Fruit fly (Drosophila melanogaster) whole organism, embryonic: ENCODE data around the gene CG14102.
A peak's percentile ranks its signal among the peaks of the same experiment; 100 is the strongest.

ENCODE experiments used
- ATbp ChIP-seq: fragments of 200-800 bp; sonication (Bioruptor generic); optimal IDR thresholded peaks from 2 replicates; lab custom pipeline; 2017; ENCODE audit warnings: missing biosample characterization, mild to moderate bottlenecking, missing genetic modification characterization, missing genetic modification reagents
- Aef1 ChIP-seq: fragments of 200-800 bp; sonication (Bioruptor generic); IDR thresholded peaks from 3 replicates; pipeline ENCODE4 v1.3.6; 2022; ENCODE audit warnings: missing biosample characterization, missing genetic modification characterization
- Blimp-1 ChIP-seq: fragments of 200-800 bp; sonication (Bioruptor generic); optimal IDR thresholded peaks from 3 replicates; lab custom pipeline; 2018; ENCODE audit warnings: missing biosample characterization, missing genetic modification characterization, mild to moderate bottlenecking, moderate library complexity, missing genetic modification reagents
- CG10543 ChIP-seq: fragments of 200-800 bp; sonication (Bioruptor generic); optimal IDR thresholded peaks from 3 replicates; lab custom pipeline; 2017; ENCODE audit warnings: missing biosample characterization, mild to moderate bottlenecking, missing genetic modification characterization, moderate library complexity
- CG12071 ChIP-seq: fragments of 200-800 bp; sonication (Bioruptor generic); optimal IDR thresholded peaks from 3 replicates; lab custom pipeline; 2018; ENCODE audit warnings: missing biosample characterization, mild to moderate bottlenecking, missing genetic modification characterization
- CG12155 ChIP-seq: fragments of 200-800 bp; sonication (Bioruptor generic); optimal IDR thresholded peaks from 3 replicates; lab custom pipeline; 2016; ENCODE audit warnings: missing biosample characterization, missing genetic modification characterization
- CG12769 ChIP-seq: fragments of 200-800 bp; sonication (Bioruptor generic); optimal IDR thresholded peaks from 2 replicates; lab custom pipeline; 2019; ENCODE audit warnings: missing biosample characterization, mild to moderate bottlenecking, missing genetic modification characterization, moderate library complexity
- CG18011 ChIP-seq: fragments of 200-800 bp; sonication (Bioruptor generic); optimal IDR thresholded peaks from 2 replicates; lab custom pipeline; 2017; ENCODE audit warnings: missing biosample characterization, missing genetic modification characterization, mild to moderate bottlenecking, moderate library complexity, missing genotype
- CG2116 ChIP-seq: fragments of 200-800 bp; sonication (Bioruptor generic); optimal IDR thresholded peaks from 3 replicates; lab custom pipeline; 2018; ENCODE audit warnings: missing biosample characterization, mild to moderate bottlenecking, missing genetic modification characterization
- CG3163 ChIP-seq: fragments of 200-800 bp; sonication (Bioruptor generic); optimal IDR thresholded peaks from 3 replicates; lab custom pipeline; 2016; ENCODE audit warnings: missing biosample characterization, missing genetic modification characterization
- CG3995 ChIP-seq: fragments of 200-800 bp; sonication (Bioruptor generic); optimal IDR thresholded peaks from 3 replicates; lab custom pipeline; 2016; ENCODE audit warnings: missing biosample characterization, missing genetic modification characterization
- CG4360 ChIP-seq: fragments of 200-800 bp; sonication (Bioruptor generic); IDR thresholded peaks from 2 replicates; pipeline ENCODE4 v1.3.6; 2022; ENCODE audit warnings: missing biosample characterization, missing genetic modification characterization
- CG4404 ChIP-seq: fragments of 200-800 bp; sonication (Bioruptor generic); IDR thresholded peaks from 2 replicates; pipeline ENCODE4 v1.3.6; 2022; ENCODE audit warnings: missing biosample characterization, missing genetic modification characterization
- CG7372 ChIP-seq: fragments of 200-800 bp; sonication (Bioruptor generic); IDR thresholded peaks from 2 replicates; pipeline ENCODE4 v1.3.6; 2022; ENCODE audit warnings: missing biosample characterization, missing genetic modification characterization
- CG7745 ChIP-seq: fragments of 200-800 bp; sonication (Bioruptor generic); optimal IDR thresholded peaks from 2 replicates; lab custom pipeline; 2018; ENCODE audit warnings: missing biosample characterization, mild to moderate bottlenecking, missing genetic modification characterization, moderate library complexity
- CG8359 ChIP-seq: fragments of 200-800 bp; sonication (Bioruptor generic); optimal IDR thresholded peaks from 2 replicates; lab custom pipeline; 2017; ENCODE audit warnings: missing biosample characterization, mild to moderate bottlenecking, missing genetic modification characterization, borderline replicate concordance
- CG8388 ChIP-seq: fragments of 200-800 bp; sonication (Bioruptor generic); optimal IDR thresholded peaks from 2 replicates; lab custom pipeline; 2019; ENCODE audit warnings: missing biosample characterization, mild to moderate bottlenecking, missing genetic modification characterization, moderate library complexity
- CHES-1-like ChIP-seq: fragments of 200-800 bp; sonication (Bioruptor generic); optimal IDR thresholded peaks from 2 replicates; lab custom pipeline; 2016; ENCODE audit warnings: missing biosample characterization, missing genetic modification characterization
- E2f2 ChIP-seq: fragments of 200-800 bp; sonication (Bioruptor generic); IDR thresholded peaks from 2 replicates; pipeline ENCODE4 v1.3.6; 2022; ENCODE audit warnings: missing biosample characterization, missing genetic modification characterization
- Fer1 ChIP-seq: fragments of 200-800 bp; sonication (Bioruptor generic); optimal IDR thresholded peaks from 2 replicates; lab custom pipeline; 2017; ENCODE audit warnings: missing biosample characterization, mild to moderate bottlenecking, missing genetic modification characterization
- GATAe ChIP-seq: fragments of 200-800 bp; sonication (Bioruptor generic); conservative IDR thresholded peaks from 2 replicates; pipeline ENCODE4 v1.3.6; 2022; ENCODE audit warnings: missing biosample characterization, missing genetic modification characterization
- Hsf ChIP-seq: fragments of 200-800 bp; sonication (Bioruptor generic); optimal IDR thresholded peaks from 3 replicates; lab custom pipeline; 2016; ENCODE audit warnings: missing biosample characterization, missing genetic modification characterization
- Mad ChIP-seq: fragments of 200-800 bp; sonication (Bioruptor generic); optimal IDR thresholded peaks from 2 replicates; lab custom pipeline; 2016; ENCODE audit warnings: missing biosample characterization, missing genetic modification characterization
- Meics ChIP-seq: fragments of 200-800 bp; sonication (Bioruptor generic); optimal IDR thresholded peaks from 2 replicates; lab custom pipeline; 2017; ENCODE audit warnings: missing biosample characterization, mild to moderate bottlenecking, missing genetic modification characterization
- Mes4 ChIP-seq: fragments of 200-800 bp; sonication (Bioruptor generic); optimal IDR thresholded peaks from 2 replicates; lab custom pipeline; 2016; ENCODE audit warnings: missing biosample characterization, missing genetic modification characterization
- NK7.1 ChIP-seq: fragments of 200-800 bp; sonication (Bioruptor generic); optimal IDR thresholded peaks from 3 replicates; lab custom pipeline; 2016; ENCODE audit warnings: missing biosample characterization, missing genetic modification characterization
- Nf-YB ChIP-seq: fragments of 200-800 bp; sonication (Bioruptor generic); optimal IDR thresholded peaks from 3 replicates; lab custom pipeline; 2019; ENCODE audit warnings: missing biosample characterization, mild to moderate bottlenecking, missing genetic modification characterization, moderate library complexity
- NfI ChIP-seq: fragments of 200-800 bp; sonication (Bioruptor generic); optimal IDR thresholded peaks from 3 replicates; lab custom pipeline; 2018; ENCODE audit warnings: missing biosample characterization, mild to moderate bottlenecking, missing genetic modification characterization, moderate library complexity
- Poxn ChIP-seq: fragments of 200-800 bp; sonication (Bioruptor generic); IDR thresholded peaks from 2 replicates; pipeline ENCODE4 v1.3.6; 2022; ENCODE audit warnings: missing biosample characterization, missing genetic modification characterization
- Ssrp ChIP-seq: fragments of 200-800 bp; sonication (Bioruptor generic); optimal IDR thresholded peaks from 2 replicates; lab custom pipeline; 2018; ENCODE audit warnings: missing biosample characterization, mild to moderate bottlenecking, missing genetic modification characterization, moderate library complexity
- Taf1 ChIP-seq: fragments of 200-800 bp; sonication (Bioruptor generic); IDR thresholded peaks from 2 replicates; pipeline ENCODE4 v1.3.6; 2022; ENCODE audit warnings: missing biosample characterization, missing genetic modification characterization
- Usf ChIP-seq: fragments of 200-800 bp; sonication (Bioruptor generic); optimal IDR thresholded peaks from 2 replicates; lab custom pipeline; 2017; ENCODE audit warnings: missing genotype, missing biosample characterization, missing genetic modification characterization
- bcd ChIP-seq: fragments of 200-800 bp; sonication (Bioruptor generic); optimal IDR thresholded peaks from 2 replicates; lab custom pipeline; 2017; ENCODE audit warnings: missing biosample characterization, mild to moderate bottlenecking, missing genetic modification characterization
- bsh ChIP-seq, 2 experiments: fragments of 200-800 bp; sonication (Bioruptor generic); optimal IDR thresholded peaks; 2 replicates each; lab custom pipeline; 2017 to 2018; ENCODE audit warnings: mild to moderate bottlenecking in 2 of 2, missing biosample characterization in 2 of 2, missing genetic modification characterization in 2 of 2, moderate library complexity in 1 of 2
- btn ChIP-seq: fragments of 200-800 bp; sonication (Bioruptor generic); optimal IDR thresholded peaks from 2 replicates; lab custom pipeline; 2016; ENCODE audit warnings: missing biosample characterization, missing genetic modification characterization
- cg ChIP-seq: fragments of 200-800 bp; sonication (Bioruptor generic); optimal IDR thresholded peaks from 3 replicates; lab custom pipeline; 2019; ENCODE audit warnings: missing biosample characterization, mild to moderate bottlenecking, missing genetic modification characterization, moderate library complexity
- croc ChIP-seq: fragments of 200-800 bp; sonication (Bioruptor generic); conservative IDR thresholded peaks from 3 replicates; pipeline ENCODE4 v1.3.6; 2022; ENCODE audit warnings: missing biosample characterization, missing genetic modification characterization
- exex ChIP-seq: fragments of 200-800 bp; sonication (Bioruptor generic); optimal IDR thresholded peaks from 4 replicates; lab custom pipeline; 2018; ENCODE audit warnings: missing biosample characterization, mild to moderate bottlenecking, missing genetic modification characterization, moderate library complexity
- lilli ChIP-seq: fragments of 200-800 bp; sonication (Bioruptor generic); optimal IDR thresholded peaks from 3 replicates; lab custom pipeline; 2016; ENCODE audit warnings: missing biosample characterization, missing genetic modification characterization
- mld ChIP-seq: fragments of 200-800 bp; sonication (Bioruptor generic); IDR thresholded peaks from 3 replicates; pipeline ENCODE4 v1.3.6; 2022; ENCODE audit warnings: missing biosample characterization, missing genetic modification characterization; ENCODE audit not compliant: partially characterized antibody
- nmo ChIP-seq: fragments of 200-800 bp; sonication (Bioruptor generic); optimal IDR thresholded peaks from 2 replicates; lab custom pipeline; 2018; ENCODE audit warnings: missing biosample characterization, mild to moderate bottlenecking, missing genetic modification characterization, moderate library complexity
- pb ChIP-seq: fragments of 200-800 bp; sonication (Bioruptor generic); optimal IDR thresholded peaks from 3 replicates; lab custom pipeline; 2016; ENCODE audit warnings: missing biosample characterization, missing genetic modification characterization
- pho ChIP-seq: fragments of 200-800 bp; sonication (Bioruptor generic); optimal IDR thresholded peaks from 2 replicates; lab custom pipeline; 2016; ENCODE audit warnings: missing biosample characterization, missing genetic modification characterization
- sim ChIP-seq: fragments of 200-800 bp; sonication (Bioruptor generic); IDR thresholded peaks from 2 replicates; pipeline ENCODE4 v1.3.6; 2022; ENCODE audit warnings: missing biosample characterization, missing genetic modification characterization
- sima ChIP-seq: fragments of 200-800 bp; sonication (Bioruptor generic); optimal IDR thresholded peaks from 2 replicates; lab custom pipeline; 2016; ENCODE audit warnings: missing biosample characterization, missing genetic modification characterization
- slbo ChIP-seq: fragments of 200-800 bp; sonication (Bioruptor generic); IDR thresholded peaks from 2 replicates; pipeline ENCODE4 v1.3.6; 2022; ENCODE audit warnings: missing biosample characterization, missing genetic modification characterization
- wor ChIP-seq: fragments of 200-800 bp; sonication (Bioruptor generic); IDR thresholded peaks from 2 replicates; pipeline ENCODE4 v1.3.6; 2022; ENCODE audit warnings: missing biosample characterization, missing genetic modification characterization
- zen2 ChIP-seq: fragments of 200-800 bp; sonication (Bioruptor generic); IDR thresholded peaks from 3 replicates; pipeline ENCODE4 v1.3.6; 2022; ENCODE audit warnings: missing biosample characterization, missing genetic modification characterization; ENCODE audit not compliant: partially characterized antibody

The CG14102 gene

dm6 chr3L:19790929-19791687 lies 10.0 kb downstream of the CG14102 start (continued):
- TF ChIP-seq wor (GFP tag; lab: Robert Waterston, UW) (0 out of 2 replicates have a peak, but pooled peaks have one; percentile 24), exex (tag; lab: Kevin White, UChicago) (no peak), CHES-1-like (peak; percentile 60), CG4404 (GFP tag; lab: Robert Waterston, UW) (peak; percentile 31; the same call in 1 of the 2 replicates), Hsf (GFP tag; lab: Kevin White, UChicago) (peak; percentile 65), bsh (GFP tag; optimal IDR thresholded peaks at IDR 0.05; lab: Kevin White, UChicago) (peak; percentile 38 to 48), pb (GFP tag; lab: Kevin White, UChicago) (no peak), Fer1 (GFP tag; lab: Kevin White, UChicago) (peak; percentile 49), CG12155 (peak; percentile 64), cg (peak; percentile 79), CG4360 (GFP tag; lab: Robert Waterston, UW) (0 out of 2 replicates have a peak, but pooled peaks have one; percentile 22), sim (GFP tag; lab: Robert Waterston, UW) (no peak), NK7.1 (GFP tag; lab: Kevin White, UChicago) (peak; percentile 13), Usf (GFP tag; lab: Kevin White, UChicago) (peak; percentile 73), E2f2 (GFP tag; lab: Robert Waterston, UW) (peak; percentile 17), zen2 (no peak; the same call in 2 of the 3 replicates), Poxn (GFP tag; lab: Robert Waterston, UW) (no peak), croc (GFP tag; lab: Robert Waterston, UW) (peak; percentile 37; the same call in 2 of the 3 replicates), bcd (GFP tag; lab: Kevin White, UChicago) (peak; percentile 79), CG3163 (GFP tag; lab: Kevin White, UChicago) (peak; percentile 16), pho (peak; percentile 69), lilli (GFP tag; lab: Kevin White, UChicago) (peak; percentile 77), CG7372 (GFP tag; lab: Robert Waterston, UW) (peak; percentile 45), ATbp (GFP tag; lab: Kevin White, UChicago) (peak; percentile 45), Mes4 (GFP tag; lab: Kevin White, UChicago) (peak; percentile 4), NfI (GFP tag; lab: Kevin White, UChicago) (peak; percentile 70), Ssrp (tag; lab: Kevin White, UChicago) (peak; percentile 64), CG7745 (tag; lab: Kevin White, UChicago) (no peak), CG2116 (GFP tag; lab: Kevin White, UChicago) (peak; percentile 14), btn (no peak), mld (GFP tag; lab: Robert Waterston, UW) (no peak), Meics (GFP tag; lab: Kevin White, UChicago) (peak; percentile 75), Aef1 (peak; percentile 33; the same call in 1 of the 3 replicates), slbo (GFP tag; lab: Robert Waterston, UW) (peak; percentile 66), CG10543 (GFP tag; lab: Kevin White, UChicago) (peak; percentile 80), Nf-YB (GFP tag; lab: Kevin White, UChicago) (peak; percentile 44), CG12769 (tag; lab: Kevin White, UChicago) (peak; percentile 9), Taf1 (peak; percentile 47; the same call in 1 of the 2 replicates), CG12071 (no peak), nmo (GFP tag; lab: Kevin White, UChicago) (peak; percentile 82), Blimp-1 (GFP tag; lab: Kevin White, UChicago) (peak; percentile 34), CG8359 (no peak), CG18011 (GFP tag; lab: Kevin White, UChicago) (no peak), CG8388 (peak; percentile 47), sima (GFP tag; lab: Kevin White, UChicago) (no peak), CG3995 (GFP tag; lab: Kevin White, UChicago) (peak; percentile 34), Mad (GFP tag; lab: Kevin White, UChicago) (peak; percentile 66), GATAe (GFP tag; lab: Robert Waterston, UW) (no peak; the same call in 1 of the 2 replicates)
